Worm (Caenorhabditis elegans) whole organism, late embryonic: ENCODE results near the gene vit-6.

ENCODE experiments used
- ceh-2 ChIP-seq: sonication (generic microtip); optimal IDR thresholded peaks from 2 replicates; lab custom pipeline; 2016; ENCODE audit warnings: missing genotype, missing genetic modification characterization, missing compliant biosample characterization
- ceh-24 ChIP-seq: sonication (generic microtip); optimal IDR thresholded peaks from 2 replicates; lab custom pipeline; 2016; ENCODE audit warnings: mild to moderate bottlenecking, missing genetic modification characterization, missing compliant biosample characterization
- eyg-1 ChIP-seq: sonication (generic microtip); optimal IDR thresholded peaks from 2 replicates; lab custom pipeline; 2016; ENCODE audit warnings: missing genotype, missing genetic modification characterization, missing compliant biosample characterization
- hlh-30 ChIP-seq: sonication (generic microtip); optimal IDR thresholded peaks from 2 replicates; lab custom pipeline; 2017; ENCODE audit warnings: antibody characterized with exemption, missing genetic modification characterization, missing compliant biosample characterization; ENCODE audit not compliant: insufficient read depth
- hlh-6 ChIP-seq: sonication (generic microtip); optimal IDR thresholded peaks from 2 replicates; lab custom pipeline; 2016; ENCODE audit warnings: missing genotype, missing genetic modification characterization, missing compliant biosample characterization
- lim-6 ChIP-seq: sonication (generic microtip); optimal IDR thresholded peaks from 2 replicates; lab custom pipeline; 2016; ENCODE audit warnings: missing genetic modification characterization, missing compliant biosample characterization
- madf-2 ChIP-seq: sonication (generic microtip); optimal IDR thresholded peaks from 2 replicates; lab custom pipeline; 2017; ENCODE audit warnings: missing genetic modification characterization, missing compliant biosample characterization
- nhr-11 ChIP-seq: fragments of 150-350 bp; optimal IDR thresholded peaks from 2 replicates; lab custom pipeline; 2014; ENCODE audit warnings: missing biosample characterization, missing genetic modification characterization
- pqm-1 ChIP-seq: sonication (generic microtip); optimal IDR thresholded peaks from 2 replicates; lab custom pipeline; 2016; ENCODE audit warnings: missing genetic modification characterization, missing compliant biosample characterization
- ref-2 ChIP-seq: sonication (generic microtip); optimal IDR thresholded peaks from 2 replicates; lab custom pipeline; 2016; ENCODE audit warnings: missing genetic modification characterization, missing compliant biosample characterization

ce11 chrIV:8233268-8233667 is 27.7 kb upstream of the vit-6 start:
- TF ChIP-seq eyg-1 (tag; lab: Kevin White, UChicago) (no peak), ceh-2 (no peak), pqm-1 (tag; lab: Kevin White, UChicago) (no peak), ref-2 (tag; lab: Kevin White, UChicago) (no peak), hlh-30 (tag; lab: Kevin White, UChicago) (no peak), madf-2 (tag; lab: Kevin White, UChicago) (no peak), nhr-11 (no peak), hlh-6 (tag; lab: Kevin White, UChicago) (no peak), lim-6 (no peak), ceh-24 (no peak)
